Worm (Caenorhabditis elegans) whole organism, L2 larva: Measurements from ENCODE around the gene Y41D4A.3.

Experiments used
- C34F6.9 ChIP-seq: fragments of 150-350 bp; optimal IDR thresholded peaks from 2 replicates; lab custom pipeline; 2014; ENCODE audit warnings: missing biosample characterization, missing genetic modification characterization
- F13H6.1 ChIP-seq: sonication (generic microtip); optimal IDR thresholded peaks from 2 replicates; lab custom pipeline; 2016; ENCODE audit warnings: missing genetic modification characterization, missing compliant biosample characterization
- Y55F3AM.14 ChIP-seq: fragments of 200-800 bp; sonication (Bioruptor generic); optimal IDR thresholded peaks from 2 replicates; lab custom pipeline; 2018; ENCODE audit warnings: mild to moderate bottlenecking, missing genetic modification characterization, missing compliant biosample characterization
- ZK546.5 ChIP-seq: sonication (generic microtip); optimal IDR thresholded peaks from 2 replicates; lab custom pipeline; 2017; ENCODE audit warnings: missing biosample characterization, missing genetic modification characterization
- alr-1 ChIP-seq: fragments of 150-350 bp; optimal IDR thresholded peaks from 2 replicates; lab custom pipeline; 2014; ENCODE audit warnings: missing biosample characterization, missing genetic modification characterization
- aly-2 ChIP-seq: fragments of 150-350 bp; optimal IDR thresholded peaks from 2 replicates; lab custom pipeline; 2014; ENCODE audit warnings: missing biosample characterization, missing genetic modification characterization
- blmp-1 ChIP-seq: sonication (generic microtip); optimal IDR thresholded peaks from 2 replicates; lab custom pipeline; 2017; ENCODE audit warnings: missing genetic modification characterization, mild to moderate bottlenecking, missing compliant biosample characterization, antibody characterized with exemption, moderate library complexity; ENCODE audit not compliant: insufficient read depth
- ceh-16 ChIP-seq: fragments of 150-350 bp; optimal IDR thresholded peaks from 2 replicates; lab custom pipeline; 2014; ENCODE audit warnings: missing biosample characterization, missing genetic modification characterization
- crh-2 ChIP-seq: sonication (generic microtip); optimal IDR thresholded peaks from 2 replicates; lab custom pipeline; 2017; ENCODE audit warnings: missing biosample characterization, missing genetic modification characterization
- egl-27 ChIP-seq: sonication (generic microtip); optimal IDR thresholded peaks from 3 replicates; lab custom pipeline; 2017; ENCODE audit warnings: missing biosample characterization, missing genetic modification reagents, missing genetic modification characterization
- elt-1 ChIP-seq: fragments of 150-350 bp; optimal IDR thresholded peaks from 2 replicates; lab custom pipeline; 2014; ENCODE audit warnings: missing biosample characterization, missing genetic modification characterization
- fos-1 ChIP-seq: fragments of 150-350 bp; optimal IDR thresholded peaks from 2 replicates; lab custom pipeline; 2014; ENCODE audit warnings: missing biosample characterization, missing genetic modification characterization
- gmeb-1 ChIP-seq: fragments of 150-350 bp; optimal IDR thresholded peaks from 2 replicates; lab custom pipeline; 2014; ENCODE audit warnings: missing biosample characterization, missing genetic modification characterization
- lin-11 ChIP-seq: fragments of 150-350 bp; sonication (generic microtip); optimal IDR thresholded peaks from 2 replicates; lab custom pipeline; 2014; ENCODE audit warnings: missing biosample characterization, missing genetic modification characterization, inconsistent platforms, mixed read lengths
- lsy-2 ChIP-seq, 2 experiments: fragments of 150-350 bp in 1 of 2; sonication (generic microtip) in 1 of 2; optimal IDR thresholded peaks; 2 replicates each; lab custom pipeline; 2014 to 2017; ENCODE audit warnings: missing biosample characterization in 2 of 2, missing genetic modification characterization in 2 of 2
- mab-5 ChIP-seq: fragments of 150-350 bp; optimal IDR thresholded peaks from 2 replicates; lab custom pipeline; 2014; ENCODE audit warnings: missing biosample characterization, missing genetic modification characterization
- nhr-10 ChIP-seq: sonication (generic microtip); optimal IDR thresholded peaks from 2 replicates; lab custom pipeline; 2017; ENCODE audit warnings: missing biosample characterization, missing genetic modification characterization
- nhr-11 ChIP-seq: fragments of 150-350 bp; optimal IDR thresholded peaks from 2 replicates; lab custom pipeline; 2014; ENCODE audit warnings: missing biosample characterization, missing genetic modification characterization
- nhr-129 ChIP-seq: fragments of 150-350 bp; optimal IDR thresholded peaks from 2 replicates; lab custom pipeline; 2014; ENCODE audit warnings: missing biosample characterization, missing genetic modification characterization
- nhr-23 ChIP-seq: fragments of 150-350 bp; optimal IDR thresholded peaks from 2 replicates; lab custom pipeline; 2014; ENCODE audit warnings: missing biosample characterization, missing genetic modification reagents, missing genetic modification characterization
- nhr-237 ChIP-seq: fragments of 150-350 bp; optimal IDR thresholded peaks from 2 replicates; lab custom pipeline; 2014; ENCODE audit warnings: missing biosample characterization, missing genetic modification characterization
- nhr-25 ChIP-seq: fragments of 150-350 bp; sonication (generic microtip); optimal IDR thresholded peaks from 3 replicates; lab custom pipeline; 2014; ENCODE audit warnings: missing biosample characterization, missing genetic modification characterization
- nhr-77 ChIP-seq: fragments of 150-350 bp; optimal IDR thresholded peaks from 2 replicates; lab custom pipeline; 2014; ENCODE audit warnings: missing biosample characterization, missing genetic modification characterization
- peb-1 ChIP-seq: fragments of 150-350 bp; optimal IDR thresholded peaks from 2 replicates; lab custom pipeline; 2014; ENCODE audit warnings: missing biosample characterization, missing genetic modification characterization
- sem-4 ChIP-seq: fragments of 150-350 bp; optimal IDR thresholded peaks from 2 replicates; lab custom pipeline; 2014; ENCODE audit warnings: missing biosample characterization, missing genetic modification reagents, missing genetic modification characterization
- sma-3 ChIP-seq: sonication (generic microtip); optimal IDR thresholded peaks from 2 replicates; lab custom pipeline; 2016; ENCODE audit warnings: missing genetic modification reagents, missing genetic modification characterization, missing compliant biosample characterization
- sma-9 ChIP-seq, 2 experiments: fragments of 150-350 bp in 1 of 2; sonication (generic microtip) in 1 of 2; optimal IDR thresholded peaks; 2 replicates each; lab custom pipeline; 2014 to 2016; ENCODE audit warnings: missing genetic modification characterization in 2 of 2, mild to moderate bottlenecking in 1 of 2, missing biosample characterization in 1 of 2, missing compliant biosample characterization in 1 of 2, missing genetic modification reagents in 1 of 2, moderate library complexity in 1 of 2
- snpc-4 ChIP-seq: fragments of 150-350 bp; optimal IDR thresholded peaks from 2 replicates; lab custom pipeline; 2014; ENCODE audit warnings: missing biosample characterization, missing genetic modification characterization
- unc-39 ChIP-seq: fragments of 150-350 bp; optimal IDR thresholded peaks from 2 replicates; lab custom pipeline; 2014; ENCODE audit warnings: missing biosample characterization, missing genetic modification characterization
- unc-55 ChIP-seq: fragments of 150-350 bp; sonication (generic microtip); optimal IDR thresholded peaks from 3 replicates; lab custom pipeline; 2014; ENCODE audit warnings: missing biosample characterization, missing genetic modification reagents, missing genetic modification characterization
- unc-62 ChIP-seq: fragments of 150-350 bp; optimal IDR thresholded peaks from 2 replicates; lab custom pipeline; 2014; ENCODE audit warnings: missing biosample characterization, missing genetic modification reagents, missing genetic modification characterization
- zag-1 ChIP-seq: fragments of 150-350 bp; optimal IDR thresholded peaks from 2 replicates; lab custom pipeline; 2014; ENCODE audit warnings: missing biosample characterization, missing genetic modification characterization
- ztf-1 ChIP-seq: fragments of 200-800 bp; sonication (Bioruptor generic); conservative IDR thresholded peaks from 2 replicates; pipeline ENCODE4 v1.3.6; 2022; ENCODE audit warnings: missing genetic modification characterization, missing compliant biosample characterization

Gene Y41D4A.3

ce11 chrIV:1745453-1746051 is 8.0 kb upstream of the Y41D4A.3 start, which contains the start of the genes Y41D4A.6 and Y41D4A.4 (continued):
- TF ChIP-seq C34F6.9 (tag; lab: Kevin White, UChicago) (peak; percentile 85), ZK546.5 (tag; lab: Kevin White, UChicago) (no peak), ceh-16 (tag; lab: Kevin White, UChicago) (peak; percentile 20), nhr-77 (tag; lab: Kevin White, UChicago) (no peak), lin-11 (tag; lab: Kevin White, UChicago) (peak; percentile 38), fos-1 (tag; lab: Kevin White, UChicago) (peak; percentile 77), crh-2 (tag; lab: Kevin White, UChicago) (peak; percentile 100), zag-1 (tag; lab: Kevin White, UChicago) (peak; percentile 44), ztf-1 (GFP tag; lab: Robert Waterston, UW) (no peak), sem-4 (tag; lab: Kevin White, UChicago) (peak; percentile 56), nhr-237 (tag; lab: Kevin White, UChicago) (no peak), peb-1 (no peak), blmp-1 (tag; lab: Kevin White, UChicago) (no peak), unc-62 (no peak), nhr-23 (tag; lab: Kevin White, UChicago) (no peak), nhr-25 (tag; lab: Kevin White, UChicago) (peak; percentile 72), F13H6.1 (tag; lab: Kevin White, UChicago) (peak; percentile 82), nhr-11 (tag; lab: Kevin White, UChicago) (no peak), sma-3 (GFP tag; lab: Kevin White, UChicago) (peak; percentile 90), nhr-10 (tag; lab: Kevin White, UChicago) (no peak), gmeb-1 (tag; lab: Kevin White, UChicago) (peak; percentile 78), sma-9 (GFP tag; optimal IDR thresholded peaks at IDR 0.05; lab: Kevin White, UChicago) (peak; percentile 74), sma-9 (tag; optimal IDR thresholded peaks at IDR 0.05; lab: Kevin White, UChicago) (no peak), alr-1 (tag; lab: Kevin White, UChicago) (no peak)

ce11 chrIV:1751243-1751642 is 2.3 kb upstream of the Y41D4A.3 start:
- TF ChIP-seq lin-11 (tag; lab: Kevin White, UChicago) (no peak), unc-39 (no peak), gmeb-1 (tag; lab: Kevin White, UChicago) (no peak), ceh-16 (tag; lab: Kevin White, UChicago) (no peak), nhr-129 (tag; lab: Kevin White, UChicago) (no peak), crh-2 (tag; lab: Kevin White, UChicago) (no peak), sma-3 (GFP tag; lab: Kevin White, UChicago) (no peak), egl-27 (tag; lab: Kevin White, UChicago) (no peak), sem-4 (tag; lab: Kevin White, UChicago) (no peak)

- no peak for TF ChIP-seq unc-55 (GFP tag; lab: Kevin White, UChicago)
- no peak for TF ChIP-seq F13H6.1 (tag; lab: Kevin White, UChicago)
- no peak for TF ChIP-seq Y55F3AM.14 (GFP tag; lab: Kevin White, UChicago)
- no peak for TF ChIP-seq lin-11 (tag; lab: Kevin White, UChicago)
- TF ChIP-seq fos-1 (tag; lab: Kevin White, UChicago): no peak
- TF ChIP-seq nhr-237 (tag; lab: Kevin White, UChicago): no peak
- no peak for TF ChIP-seq C34F6.9 (tag; lab: Kevin White, UChicago)
- no peak for TF ChIP-seq sem-4 (tag; lab: Kevin White, UChicago)
- no peak for TF ChIP-seq elt-1 (tag; lab: Kevin White, UChicago)
- TF ChIP-seq ceh-16 (tag; lab: Kevin White, UChicago): no peak
- TF ChIP-seq mab-5: no peak
These were observed 1.1 kb upstream of the Y41D4A.3 start for ce11 chrIV:1752480-1752879.

DNA sequence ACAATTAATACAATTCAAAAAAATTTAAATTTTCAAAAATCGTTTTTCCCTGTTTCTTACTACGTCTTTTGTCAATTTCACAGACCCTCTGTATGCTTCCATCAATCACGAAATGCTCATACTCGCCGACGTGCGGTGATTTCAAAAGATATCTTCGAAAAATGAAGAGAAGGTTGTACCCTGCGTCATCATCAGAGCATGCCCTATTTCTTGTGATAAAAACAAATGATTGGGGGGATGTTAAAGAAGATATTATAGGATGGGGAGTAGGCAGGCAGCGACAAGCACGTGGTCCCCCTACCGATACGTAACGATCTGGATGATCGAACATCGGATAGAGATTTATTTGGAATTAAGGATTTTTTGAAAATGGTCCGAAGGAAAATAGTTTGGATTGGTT is 5.0 kb downstream of the Y41D4A.3 start:
- no peak for TF ChIP-seq alr-1 (tag; lab: Kevin White, UChicago)
- TF ChIP-seq nhr-129 (tag; lab: Kevin White, UChicago): peak; percentile 52
- no peak for TF ChIP-seq aly-2 (tag; lab: Kevin White, UChicago)
- no peak for TF ChIP-seq nhr-10 (tag; lab: Kevin White, UChicago)
- TF ChIP-seq nhr-23 (tag; lab: Kevin White, UChicago): no peak
- no peak for TF ChIP-seq ceh-16 (tag; lab: Kevin White, UChicago)
- TF ChIP-seq gmeb-1 (tag; lab: Kevin White, UChicago): no peak
- peak in 1 of 2 experiments; percentile 20 for TF ChIP-seq lsy-2 (tag; optimal IDR thresholded peaks at IDR 0.05; lab: Kevin White, UChicago)
- TF ChIP-seq unc-39: no peak
- TF ChIP-seq C34F6.9 (tag; lab: Kevin White, UChicago): peak; percentile 17
- TF ChIP-seq snpc-4 (tag; lab: Kevin White, UChicago): no peak
- TF ChIP-seq peb-1: no peak
- TF ChIP-seq crh-2 (tag; lab: Kevin White, UChicago): no peak
